Worm (Caenorhabditis elegans) whole organism, L2 larva: Measurements from ENCODE around the gene F53A10.2.

ENCODE experiments used
- C34F6.9 ChIP-seq: fragments of 150-350 bp; optimal IDR thresholded peaks from 2 replicates; lab custom pipeline; 2014; ENCODE audit warnings: missing biosample characterization, missing genetic modification characterization
- F13H6.1 ChIP-seq: sonication (generic microtip); optimal IDR thresholded peaks from 2 replicates; lab custom pipeline; 2016; ENCODE audit warnings: missing genetic modification characterization, missing compliant biosample characterization
- R02D3.7 ChIP-seq: fragments of 150-350 bp; optimal IDR thresholded peaks from 2 replicates; lab custom pipeline; 2014; ENCODE audit warnings: missing biosample characterization, missing genetic modification characterization
- ZK546.5 ChIP-seq: sonication (generic microtip); optimal IDR thresholded peaks from 2 replicates; lab custom pipeline; 2017; ENCODE audit warnings: missing biosample characterization, missing genetic modification characterization
- aly-2 ChIP-seq: fragments of 150-350 bp; optimal IDR thresholded peaks from 2 replicates; lab custom pipeline; 2014; ENCODE audit warnings: missing biosample characterization, missing genetic modification characterization
- blmp-1 ChIP-seq: sonication (generic microtip); optimal IDR thresholded peaks from 2 replicates; lab custom pipeline; 2017; ENCODE audit warnings: missing genetic modification characterization, mild to moderate bottlenecking, missing compliant biosample characterization, antibody characterized with exemption, moderate library complexity; ENCODE audit not compliant: insufficient read depth
- ceh-16 ChIP-seq: fragments of 150-350 bp; optimal IDR thresholded peaks from 2 replicates; lab custom pipeline; 2014; ENCODE audit warnings: missing biosample characterization, missing genetic modification characterization
- ceh-82 ChIP-seq: fragments of 150-350 bp; optimal IDR thresholded peaks from 2 replicates; lab custom pipeline; 2014; ENCODE audit warnings: missing biosample characterization, missing genetic modification characterization
- crh-2 ChIP-seq: sonication (generic microtip); optimal IDR thresholded peaks from 2 replicates; lab custom pipeline; 2017; ENCODE audit warnings: missing biosample characterization, missing genetic modification characterization
- egl-27 ChIP-seq: sonication (generic microtip); optimal IDR thresholded peaks from 3 replicates; lab custom pipeline; 2017; ENCODE audit warnings: missing biosample characterization, missing genetic modification reagents, missing genetic modification characterization
- fos-1 ChIP-seq: fragments of 150-350 bp; optimal IDR thresholded peaks from 2 replicates; lab custom pipeline; 2014; ENCODE audit warnings: missing biosample characterization, missing genetic modification characterization
- gmeb-1 ChIP-seq: fragments of 150-350 bp; optimal IDR thresholded peaks from 2 replicates; lab custom pipeline; 2014; ENCODE audit warnings: missing biosample characterization, missing genetic modification characterization
- lin-11 ChIP-seq: fragments of 150-350 bp; sonication (generic microtip); optimal IDR thresholded peaks from 2 replicates; lab custom pipeline; 2014; ENCODE audit warnings: missing biosample characterization, missing genetic modification characterization, inconsistent platforms, mixed read lengths
- lin-13 ChIP-seq: fragments of 150-350 bp; optimal IDR thresholded peaks from 2 replicates; lab custom pipeline; 2014; ENCODE audit warnings: missing biosample characterization, missing genetic modification reagents, missing genetic modification characterization
- mab-5 ChIP-seq: fragments of 150-350 bp; optimal IDR thresholded peaks from 2 replicates; lab custom pipeline; 2014; ENCODE audit warnings: missing biosample characterization, missing genetic modification characterization
- mdl-1 ChIP-seq, 2 experiments: fragments of 150-350 bp in 1 of 2; sonication (generic microtip) in 1 of 2; optimal IDR thresholded peaks; 2 replicates each; lab custom pipeline; 2017; ENCODE audit warnings: missing biosample characterization in 2 of 2, missing genetic modification characterization in 2 of 2
- nhr-10 ChIP-seq: sonication (generic microtip); optimal IDR thresholded peaks from 2 replicates; lab custom pipeline; 2017; ENCODE audit warnings: missing biosample characterization, missing genetic modification characterization
- nhr-11 ChIP-seq: fragments of 150-350 bp; optimal IDR thresholded peaks from 2 replicates; lab custom pipeline; 2014; ENCODE audit warnings: missing biosample characterization, missing genetic modification characterization
- nhr-129 ChIP-seq: fragments of 150-350 bp; optimal IDR thresholded peaks from 2 replicates; lab custom pipeline; 2014; ENCODE audit warnings: missing biosample characterization, missing genetic modification characterization
- nhr-21 ChIP-seq: fragments of 150-350 bp; optimal IDR thresholded peaks from 2 replicates; lab custom pipeline; 2014; ENCODE audit warnings: missing biosample characterization, missing genetic modification characterization
- nhr-237 ChIP-seq: fragments of 150-350 bp; optimal IDR thresholded peaks from 2 replicates; lab custom pipeline; 2014; ENCODE audit warnings: missing biosample characterization, missing genetic modification characterization
- nhr-25 ChIP-seq: fragments of 150-350 bp; sonication (generic microtip); optimal IDR thresholded peaks from 3 replicates; lab custom pipeline; 2014; ENCODE audit warnings: missing biosample characterization, missing genetic modification characterization
- nhr-6 ChIP-seq: fragments of 150-350 bp; optimal IDR thresholded peaks from 2 replicates; lab custom pipeline; 2014; ENCODE audit warnings: missing biosample characterization, missing genetic modification characterization
- nhr-77 ChIP-seq: fragments of 150-350 bp; optimal IDR thresholded peaks from 2 replicates; lab custom pipeline; 2014; ENCODE audit warnings: missing biosample characterization, missing genetic modification characterization
- peb-1 ChIP-seq: fragments of 150-350 bp; optimal IDR thresholded peaks from 2 replicates; lab custom pipeline; 2014; ENCODE audit warnings: missing biosample characterization, missing genetic modification characterization
- sem-4 ChIP-seq: fragments of 150-350 bp; optimal IDR thresholded peaks from 2 replicates; lab custom pipeline; 2014; ENCODE audit warnings: missing biosample characterization, missing genetic modification reagents, missing genetic modification characterization
- skn-1 ChIP-seq: sonication (generic microtip); optimal IDR thresholded peaks from 2 replicates; lab custom pipeline; 2017; ENCODE audit warnings: missing biosample characterization, missing genetic modification characterization
- sma-3 ChIP-seq: sonication (generic microtip); optimal IDR thresholded peaks from 2 replicates; lab custom pipeline; 2016; ENCODE audit warnings: missing genetic modification reagents, missing genetic modification characterization, missing compliant biosample characterization
- sma-9 ChIP-seq, 2 experiments: fragments of 150-350 bp in 1 of 2; sonication (generic microtip) in 1 of 2; optimal IDR thresholded peaks; 2 replicates each; lab custom pipeline; 2014 to 2016; ENCODE audit warnings: missing genetic modification characterization in 2 of 2, mild to moderate bottlenecking in 1 of 2, missing biosample characterization in 1 of 2, missing compliant biosample characterization in 1 of 2, missing genetic modification reagents in 1 of 2, moderate library complexity in 1 of 2
- snpc-4 ChIP-seq: fragments of 150-350 bp; optimal IDR thresholded peaks from 2 replicates; lab custom pipeline; 2014; ENCODE audit warnings: missing biosample characterization, missing genetic modification characterization
- unc-39 ChIP-seq: fragments of 150-350 bp; optimal IDR thresholded peaks from 2 replicates; lab custom pipeline; 2014; ENCODE audit warnings: missing biosample characterization, missing genetic modification characterization
- unc-62 ChIP-seq: fragments of 150-350 bp; optimal IDR thresholded peaks from 2 replicates; lab custom pipeline; 2014; ENCODE audit warnings: missing biosample characterization, missing genetic modification reagents, missing genetic modification characterization
- zag-1 ChIP-seq: fragments of 150-350 bp; optimal IDR thresholded peaks from 2 replicates; lab custom pipeline; 2014; ENCODE audit warnings: missing biosample characterization, missing genetic modification characterization
- ztf-1 ChIP-seq: fragments of 200-800 bp; sonication (Bioruptor generic); conservative IDR thresholded peaks from 2 replicates; pipeline ENCODE4 v1.3.6; 2022; ENCODE audit warnings: missing genetic modification characterization, missing compliant biosample characterization
- ztf-4 ChIP-seq: fragments of 150-350 bp; optimal IDR thresholded peaks from 2 replicates; lab custom pipeline; 2014; ENCODE audit warnings: missing biosample characterization, missing genetic modification characterization

Gene F53A10.2

DNA sequence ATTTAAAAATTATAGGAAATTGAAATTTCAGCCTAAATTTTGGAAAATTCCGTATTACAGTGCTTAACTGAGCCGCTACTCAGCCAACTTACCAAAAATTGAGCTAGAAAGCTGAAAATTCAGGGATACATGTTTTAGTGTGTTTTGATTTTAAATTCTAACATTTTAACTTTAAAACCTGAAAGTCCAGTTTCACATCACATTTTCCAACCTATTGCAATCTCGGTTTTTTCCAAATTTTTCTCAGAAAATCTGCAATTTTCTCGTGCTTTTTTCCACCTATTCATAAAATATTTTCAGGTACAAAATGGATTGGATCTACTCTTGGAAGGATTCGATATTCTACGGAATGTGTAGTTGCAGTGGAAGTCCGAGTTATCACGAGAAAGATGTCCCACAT lies at the start of gene F53A10.2:
Gene F53A10.2 (plus strand): TSS at position 301 of the 400 bp plus-strand sequence.
- no peak for TF ChIP-seq gmeb-1 (tag; lab: Kevin White, UChicago)
- TF ChIP-seq R02D3.7, result no peak
- TF ChIP-seq zag-1 (tag; lab: Kevin White, UChicago), result no peak
- TF ChIP-seq nhr-25, result no peak

DNA sequence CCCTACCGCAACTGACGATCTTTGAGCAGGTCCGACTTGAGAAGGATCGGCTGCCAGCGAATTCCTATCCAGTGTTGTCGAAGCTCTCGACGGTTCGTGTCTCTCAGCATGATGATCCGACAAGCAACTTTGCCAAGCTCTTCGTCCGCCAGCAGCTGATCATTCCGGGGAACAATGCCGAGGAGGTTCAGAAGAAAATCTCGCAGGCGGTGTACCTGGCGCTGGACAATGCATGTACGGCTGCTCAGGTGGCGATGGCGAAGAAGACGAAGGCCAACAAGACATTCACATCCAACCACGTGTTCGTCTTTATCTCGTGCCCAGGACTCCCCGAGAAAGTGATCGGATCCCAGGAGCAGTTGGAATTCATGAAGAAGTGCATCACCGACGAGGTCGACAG lies 47.8 kb upstream of the F53A10.2 start:
- TF ChIP-seq egl-27 (tag; lab: Kevin White, UChicago) (no peak), sma-3 (GFP tag; lab: Kevin White, UChicago) (no peak), zag-1 (tag; lab: Kevin White, UChicago) (no peak), ZK546.5 (no peak), nhr-237 (tag; lab: Kevin White, UChicago) (no peak), mab-5 (tag; lab: Kevin White, UChicago) (no peak), ceh-16 (tag; lab: Kevin White, UChicago) (no peak), skn-1 (tag; lab: Kevin White, UChicago) (no peak)
- TF ChIP-seq, all 48 proteins: peak for 0

DNA sequence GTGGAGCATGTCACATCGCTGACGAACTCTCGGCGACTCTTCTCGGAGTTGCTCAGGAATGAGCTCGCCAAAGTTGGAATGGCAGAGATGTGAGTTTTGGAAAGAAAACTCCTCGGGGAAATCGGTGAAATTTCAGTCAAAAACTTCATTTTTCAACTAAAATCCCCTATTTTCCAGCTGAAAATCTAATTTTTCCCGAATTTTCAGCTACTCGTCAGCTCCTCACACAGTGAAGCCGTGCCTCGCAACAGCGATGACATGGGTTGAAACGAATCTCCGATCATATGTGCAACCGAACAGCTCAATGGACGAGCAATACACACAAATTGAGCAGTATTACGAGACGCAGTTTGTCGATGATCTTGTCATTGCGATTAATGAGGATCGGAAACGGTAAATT lies 45.4 kb upstream of the F53A10.2 start:
- TF ChIP-seq lin-13 (GFP tag; lab: Kevin White, UChicago) (no peak), ceh-16 (tag; lab: Kevin White, UChicago) (no peak), fos-1 (tag; lab: Kevin White, UChicago) (no peak), peb-1 (tag; lab: Kevin White, UChicago) (no peak), nhr-237 (tag; lab: Kevin White, UChicago) (no peak), skn-1 (tag; lab: Kevin White, UChicago) (no peak), mdl-1 (tag; optimal IDR thresholded peaks at IDR 0.05; lab: Kevin White, UChicago) (no peak), nhr-77 (no peak), aly-2 (tag; lab: Kevin White, UChicago) (peak; percentile 16)

DNA sequence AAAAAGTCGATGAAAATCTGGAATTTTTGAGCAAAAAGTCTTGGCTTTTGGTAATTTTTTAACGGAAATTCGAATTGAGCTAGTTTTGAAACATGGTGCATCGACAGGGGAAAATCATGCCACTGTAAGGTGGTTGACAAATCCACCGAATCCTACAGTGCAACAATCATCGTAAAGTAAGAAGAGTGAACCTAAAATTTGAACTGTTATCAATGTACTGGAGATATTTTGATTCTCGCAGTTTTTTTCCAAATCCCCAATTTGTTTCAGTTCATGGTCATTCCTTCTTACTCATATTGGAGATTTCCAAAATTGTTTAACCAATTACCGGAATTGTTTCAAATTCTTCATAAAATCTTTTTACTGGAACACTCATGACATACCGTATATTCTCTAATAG lies 44.4 kb upstream of the F53A10.2 start:
- no peak for TF ChIP-seq skn-1 (tag; lab: Kevin White, UChicago)
- no peak for TF ChIP-seq C34F6.9 (tag; lab: Kevin White, UChicago)
- TF ChIP-seq aly-2 (tag; lab: Kevin White, UChicago), result no peak
- no peak for TF ChIP-seq snpc-4 (tag; lab: Kevin White, UChicago)
- TF ChIP-seq sma-9 (GFP tag; optimal IDR thresholded peaks at IDR 0.05; lab: Kevin White, UChicago), result no peak
- TF ChIP-seq sma-9 (tag; optimal IDR thresholded peaks at IDR 0.05; lab: Kevin White, UChicago), result no peak
- no peak for TF ChIP-seq nhr-6 (tag; lab: Kevin White, UChicago)
- TF ChIP-seq crh-2 (tag; lab: Kevin White, UChicago), result no peak
- no peak for TF ChIP-seq lin-11
- no peak for TF ChIP-seq mdl-1 (tag; optimal IDR thresholded peaks at IDR 0.05; lab: Kevin White, UChicago)
- no peak for TF ChIP-seq nhr-25
- TF ChIP-seq R02D3.7, result no peak
- no peak for TF ChIP-seq fos-1 (tag; lab: Kevin White, UChicago)
- TF ChIP-seq nhr-237 (tag; lab: Kevin White, UChicago), result no peak
- TF ChIP-seq F13H6.1, result no peak
- no peak for TF ChIP-seq nhr-10 (tag; lab: Kevin White, UChicago)
- TF ChIP-seq unc-62, result no peak
- TF ChIP-seq unc-39 (tag; lab: Kevin White, UChicago), result no peak
- TF ChIP-seq ceh-82 (tag; lab: Kevin White, UChicago), result no peak
- TF ChIP-seq zag-1 (tag; lab: Kevin White, UChicago), result no peak

DNA sequence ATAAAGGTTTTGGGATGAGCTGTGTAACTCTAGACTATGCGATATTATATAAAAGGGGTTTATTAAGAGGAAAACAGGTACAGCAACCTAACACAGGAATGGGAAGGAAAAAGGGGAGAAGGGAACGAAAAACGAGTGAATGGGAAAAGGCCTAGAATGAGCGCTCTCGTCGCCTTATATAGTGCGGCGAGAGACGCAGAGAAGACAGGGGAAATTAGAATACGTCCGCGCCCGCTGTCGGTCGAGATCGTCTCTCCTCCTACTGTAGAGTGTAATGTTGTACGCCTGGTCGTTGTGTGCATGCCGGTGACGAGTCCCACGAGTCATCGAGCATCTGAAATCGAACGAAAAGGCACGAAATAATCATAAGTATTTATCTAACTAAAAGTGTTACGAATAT lies 43.9 kb upstream of the F53A10.2 start:
- TF ChIP-seq nhr-11 (tag; lab: Kevin White, UChicago), result no peak
- TF ChIP-seq C34F6.9 (tag; lab: Kevin White, UChicago), result no peak
- TF ChIP-seq lin-11, result no peak
- TF ChIP-seq sem-4, result no peak
- no peak for TF ChIP-seq sma-3 (GFP tag; lab: Kevin White, UChicago)
- TF ChIP-seq nhr-10 (tag; lab: Kevin White, UChicago), result no peak
- no peak for TF ChIP-seq sma-9 (GFP tag; optimal IDR thresholded peaks at IDR 0.05; lab: Kevin White, UChicago)
- TF ChIP-seq sma-9 (tag; optimal IDR thresholded peaks at IDR 0.05; lab: Kevin White, UChicago), result no peak
- no peak for TF ChIP-seq ceh-82 (tag; lab: Kevin White, UChicago)
- TF ChIP-seq nhr-21 (tag; lab: Kevin White, UChicago), result no peak

DNA sequence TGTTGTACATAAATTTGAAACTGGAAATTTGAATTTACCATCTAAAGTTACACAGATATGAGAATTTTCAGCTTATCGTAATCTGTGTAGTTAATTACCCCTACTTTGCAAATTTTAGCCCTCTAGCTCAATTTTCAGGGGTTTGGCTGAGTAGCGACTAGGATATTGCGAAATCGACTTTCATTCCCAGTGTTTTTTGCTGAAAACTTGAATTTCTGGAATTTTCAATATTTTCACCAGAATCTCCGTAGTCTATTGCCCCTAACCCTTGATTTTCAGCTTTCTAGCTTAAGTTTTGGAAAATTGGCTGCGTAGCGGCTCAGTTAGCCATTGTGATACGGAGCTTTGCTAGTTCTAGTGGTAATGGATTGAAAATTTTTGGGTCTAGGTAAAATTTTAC lies 40.0 kb upstream of the F53A10.2 start:
- TF ChIP-seq ztf-4 (tag; lab: Kevin White, UChicago) (no peak), nhr-129 (tag; lab: Kevin White, UChicago) (no peak), nhr-6 (tag; lab: Kevin White, UChicago) (no peak), lin-11 (no peak), sem-4 (no peak), blmp-1 (tag; lab: Kevin White, UChicago) (no peak), nhr-237 (tag; lab: Kevin White, UChicago) (no peak), ztf-1 (GFP tag; lab: Robert Waterston, UW) (no peak)
